Worm (Caenorhabditis elegans) whole organism, L2 larva: ENCODE data around the gene trd-1.

Source experiments
- C34F6.9 ChIP-seq: fragments of 150-350 bp; optimal IDR thresholded peaks from 2 replicates; lab custom pipeline; 2014; ENCODE audit warnings: missing biosample characterization, missing genetic modification characterization
- blmp-1 ChIP-seq: sonication (generic microtip); optimal IDR thresholded peaks from 2 replicates; lab custom pipeline; 2017; ENCODE audit warnings: missing genetic modification characterization, mild to moderate bottlenecking, missing compliant biosample characterization, antibody characterized with exemption, moderate library complexity; ENCODE audit not compliant: insufficient read depth
- ceh-16 ChIP-seq: fragments of 150-350 bp; optimal IDR thresholded peaks from 2 replicates; lab custom pipeline; 2014; ENCODE audit warnings: missing biosample characterization, missing genetic modification characterization
- elt-1 ChIP-seq: fragments of 150-350 bp; optimal IDR thresholded peaks from 2 replicates; lab custom pipeline; 2014; ENCODE audit warnings: missing biosample characterization, missing genetic modification characterization
- lin-13 ChIP-seq: fragments of 150-350 bp; optimal IDR thresholded peaks from 2 replicates; lab custom pipeline; 2014; ENCODE audit warnings: missing biosample characterization, missing genetic modification reagents, missing genetic modification characterization
- nhr-11 ChIP-seq: fragments of 150-350 bp; optimal IDR thresholded peaks from 2 replicates; lab custom pipeline; 2014; ENCODE audit warnings: missing biosample characterization, missing genetic modification characterization
- nhr-12 ChIP-seq: fragments of 150-350 bp; optimal IDR thresholded peaks from 2 replicates; lab custom pipeline; 2014; ENCODE audit warnings: missing biosample characterization, missing genetic modification characterization
- nhr-237 ChIP-seq: fragments of 150-350 bp; optimal IDR thresholded peaks from 2 replicates; lab custom pipeline; 2014; ENCODE audit warnings: missing biosample characterization, missing genetic modification characterization
- nhr-25 ChIP-seq: fragments of 150-350 bp; sonication (generic microtip); optimal IDR thresholded peaks from 3 replicates; lab custom pipeline; 2014; ENCODE audit warnings: missing biosample characterization, missing genetic modification characterization
- sem-4 ChIP-seq: fragments of 150-350 bp; optimal IDR thresholded peaks from 2 replicates; lab custom pipeline; 2014; ENCODE audit warnings: missing biosample characterization, missing genetic modification reagents, missing genetic modification characterization
- sma-9 ChIP-seq, 2 experiments: fragments of 150-350 bp in 1 of 2; sonication (generic microtip) in 1 of 2; optimal IDR thresholded peaks; 2 replicates each; lab custom pipeline; 2014 to 2016; ENCODE audit warnings: missing genetic modification characterization in 2 of 2, mild to moderate bottlenecking in 1 of 2, missing biosample characterization in 1 of 2, missing compliant biosample characterization in 1 of 2, missing genetic modification reagents in 1 of 2, moderate library complexity in 1 of 2
- zag-1 ChIP-seq: fragments of 150-350 bp; optimal IDR thresholded peaks from 2 replicates; lab custom pipeline; 2014; ENCODE audit warnings: missing biosample characterization, missing genetic modification characterization

DNA sequence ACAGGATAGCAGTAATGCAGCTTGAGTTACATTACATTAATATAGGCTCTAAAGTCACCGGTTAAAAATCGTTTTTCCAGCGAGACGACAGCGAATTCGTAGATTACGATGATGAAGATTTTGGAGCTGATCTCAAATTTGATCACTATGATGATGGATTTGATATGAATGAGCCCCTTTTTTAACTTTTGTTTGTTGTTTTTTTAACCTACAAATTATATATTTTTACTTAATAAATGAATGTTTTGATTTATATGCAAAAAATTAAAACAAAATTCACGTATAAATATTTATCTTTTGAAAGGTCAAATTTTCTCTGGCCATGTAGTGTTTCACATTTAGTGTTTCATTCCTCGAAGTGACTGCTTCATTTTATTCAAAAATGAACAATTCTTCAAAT lies 42.6 kb upstream of the trd-1 start, which contains the start of gene F08F8.6:
- TF ChIP-seq nhr-25: no peak
- TF ChIP-seq lin-13 (GFP tag; lab: Kevin White, UChicago): no peak
- TF ChIP-seq nhr-11 (tag; lab: Kevin White, UChicago): no peak
- TF ChIP-seq ceh-16 (tag; lab: Kevin White, UChicago): no peak
- TF ChIP-seq elt-1 (tag; lab: Kevin White, UChicago): no peak
- no peak for TF ChIP-seq C34F6.9 (tag; lab: Kevin White, UChicago)
- no peak for TF ChIP-seq sem-4 (tag; lab: Kevin White, UChicago)
- no peak for TF ChIP-seq sma-9 (GFP tag; optimal IDR thresholded peaks at IDR 0.05; lab: Kevin White, UChicago)
- no peak for TF ChIP-seq sma-9 (tag; optimal IDR thresholded peaks at IDR 0.05; lab: Kevin White, UChicago)
- TF ChIP-seq zag-1: no peak
- TF ChIP-seq nhr-12 (tag; lab: Kevin White, UChicago): no peak
- no peak for TF ChIP-seq blmp-1
- no peak for TF ChIP-seq nhr-237 (tag; lab: Kevin White, UChicago)
